Worm (Caenorhabditis elegans) whole organism, L4/young adult: ENCODE data around the gene Y54G2A.44.
"Not testable (repeated sequence)": the region's sequence is repeated elsewhere in the genome, so short reads cannot be mapped to it uniquely, and the experiment has no call there.

ENCODE experiments used
- W03F9.2 ChIP-seq: fragments of 150-350 bp; optimal IDR thresholded peaks from 2 replicates; lab custom pipeline; 2014; ENCODE audit warnings: missing biosample characterization, missing genetic modification characterization
- dao-5 ChIP-seq: sonication (generic microtip); optimal IDR thresholded peaks from 2 replicates; lab custom pipeline; 2016; ENCODE audit warnings: missing genotype, missing genetic modification characterization, moderate library complexity, missing compliant biosample characterization
- him-1 ChIP-seq: sonication (generic microtip); optimal IDR thresholded peaks from 2 replicates; lab custom pipeline; 2016; ENCODE audit warnings: missing genotype, missing genetic modification reagents, missing genetic modification characterization, missing compliant biosample characterization

The Y54G2A.44 gene

DNA sequence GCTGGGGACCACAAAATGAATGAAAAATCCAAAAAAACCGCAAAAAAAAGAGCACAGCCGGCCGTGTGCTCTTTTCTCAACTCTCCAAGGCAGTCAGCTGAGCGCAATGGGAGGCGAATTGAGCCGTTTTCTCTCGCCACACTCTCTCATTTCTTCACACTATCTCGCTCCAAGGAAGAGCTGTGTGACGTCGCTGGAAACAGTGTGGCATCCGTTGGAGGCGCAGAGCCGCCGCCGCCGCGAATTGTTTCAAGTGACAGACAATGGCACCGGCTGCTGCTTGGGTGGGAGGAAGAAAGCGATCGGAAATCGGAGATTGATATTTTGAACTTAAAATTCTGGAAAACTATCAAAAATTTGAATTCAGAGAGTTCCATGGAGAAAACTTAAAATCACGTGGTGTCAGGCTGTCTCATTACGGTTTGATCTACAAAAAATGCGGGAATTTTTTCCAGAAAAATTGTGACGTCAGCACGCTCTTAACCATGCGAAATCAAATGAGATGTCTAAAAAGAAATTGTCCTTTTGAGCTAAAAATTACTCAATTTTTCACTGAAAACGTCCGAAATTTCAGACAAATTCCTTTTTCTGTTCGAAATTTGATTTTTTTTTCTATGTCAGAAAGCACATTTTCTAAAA, 25.5 kb upstream of the Y54G2A.44 start:
- TF ChIP-seq dao-5 (tag; lab: Kevin White, UChicago), result no peak
- TF ChIP-seq him-1, result no peak
- no peak for TF ChIP-seq W03F9.2 (tag; lab: Kevin White, UChicago)

ce11 chrIV:2776733-2777132, 24.9 kb upstream of the Y54G2A.44 start:
- TF ChIP-seq W03F9.2 (tag; lab: Kevin White, UChicago) (no peak), dao-5 (tag; lab: Kevin White, UChicago) (no peak), him-1 (no peak)

DNA sequence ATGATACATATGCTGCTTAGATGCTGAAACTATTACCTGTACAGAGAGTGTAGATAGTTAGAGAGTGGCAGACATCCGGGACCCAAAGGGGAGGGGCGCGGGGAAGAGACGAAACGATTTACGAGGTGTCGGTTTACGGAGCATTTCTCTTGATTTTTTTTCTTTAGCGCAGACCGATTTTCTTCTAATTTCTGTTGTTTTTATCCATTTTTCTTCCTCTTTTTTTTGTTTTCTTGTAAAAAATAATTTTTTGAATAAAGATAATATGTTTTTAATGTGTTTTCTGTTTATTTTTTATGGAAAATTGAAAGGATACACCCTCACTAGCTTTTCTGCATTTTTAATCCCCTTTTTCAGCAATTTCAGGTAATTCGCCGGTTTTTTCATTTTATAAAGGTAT, 23.8 kb upstream of the Y54G2A.44 start, which contains the start of gene Y54G2A.72:
Gene Y54G2A.72 (plus strand): TSS at position 301 of the 400 bp plus-strand sequence.
- TF ChIP-seq him-1; dao-5 (tag; lab: Kevin White, UChicago); W03F9.2 (tag; lab: Kevin White, UChicago): not testable (repeated sequence)

- TF ChIP-seq W03F9.2 (tag; lab: Kevin White, UChicago) (no peak), him-1 (no peak), dao-5 (tag; lab: Kevin White, UChicago) (no peak)
These were observed 18.7 kb upstream of the Y54G2A.44 start, which contains the start of gene Y54G2A.12 for ce11 chrIV:2782793-2783540. TSS of gene Y54G2A.12 (minus strand) at chrIV:2782843.

- TF ChIP-seq W03F9.2 (tag; lab: Kevin White, UChicago) (no peak), dao-5 (tag; lab: Kevin White, UChicago) (no peak)
These were observed 16.6 kb upstream of the Y54G2A.44 start for ce11 chrIV:2785057-2785456.

ce11 chrIV:2788389-2788788, 13.3 kb upstream of the Y54G2A.44 start, which contains the start of gene atln-1:
TSS of gene atln-1 (plus strand) at chrIV:2788689.
- not testable (repeated sequence) for TF ChIP-seq him-1; dao-5 (tag; lab: Kevin White, UChicago); W03F9.2 (tag; lab: Kevin White, UChicago)

DNA sequence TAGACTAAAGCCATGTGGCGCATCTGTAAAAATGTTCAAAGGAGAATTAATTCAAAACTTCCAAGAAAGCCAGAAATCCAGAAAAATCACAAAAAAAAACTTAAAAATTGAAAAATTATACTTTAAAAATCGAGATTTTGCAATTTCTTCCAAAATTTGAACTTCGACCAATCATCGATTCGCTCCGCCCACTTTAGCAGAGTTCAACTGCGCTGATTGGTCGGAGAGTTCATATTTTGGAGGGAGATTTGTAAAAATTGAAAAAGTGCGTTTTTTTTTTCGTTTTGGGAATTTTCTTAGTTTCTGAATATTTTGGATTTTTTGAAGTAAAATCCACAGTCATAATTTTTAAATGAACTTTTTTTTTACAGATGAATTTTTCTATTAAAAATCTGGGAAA, 7.7 kb upstream of the Y54G2A.44 start:
- TF ChIP-seq him-1, result no peak
- no peak for TF ChIP-seq dao-5 (tag; lab: Kevin White, UChicago)
- no peak for TF ChIP-seq W03F9.2 (tag; lab: Kevin White, UChicago)

ce11 chrIV:2798339-2798738, 3.3 kb upstream of the Y54G2A.44 start, which contains the start of gene Y54G2A.52:
TSS of gene Y54G2A.52 (minus strand) at chrIV:2798686.
- TF ChIP-seq him-1 (no peak), dao-5 (tag; lab: Kevin White, UChicago) (no peak), W03F9.2 (tag; lab: Kevin White, UChicago) (no peak)

- TF ChIP-seq W03F9.2 (tag; lab: Kevin White, UChicago) (no peak), dao-5 (tag; lab: Kevin White, UChicago) (no peak), him-1 (no peak)
These were observed 2.3 kb upstream of the Y54G2A.44 start, which contains the start of gene Y54G2A.10 for ce11 chrIV:2799389-2799788. TSS of gene Y54G2A.10 (plus strand) at chrIV:2799689.

DNA sequence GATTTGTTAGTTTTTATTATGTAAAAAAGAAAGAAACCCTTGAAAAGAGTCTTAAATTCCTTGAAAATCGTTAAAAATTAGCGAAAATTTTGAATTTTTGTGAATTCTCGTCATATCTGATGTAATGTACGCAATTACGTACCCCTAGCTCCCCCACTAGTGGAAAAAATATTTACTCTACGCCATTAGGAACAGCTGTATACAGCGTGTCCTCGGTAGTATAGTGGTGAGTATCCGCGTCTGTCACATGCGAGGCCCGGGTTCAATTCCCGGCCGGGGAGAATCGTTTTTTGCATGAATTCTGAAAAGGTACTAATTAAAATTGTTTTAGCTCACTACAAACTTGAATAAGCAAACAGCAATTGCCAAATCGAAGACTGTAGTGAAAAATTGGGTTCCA, 1.8 kb upstream of the Y54G2A.44 start:
- TF ChIP-seq dao-5 (tag; lab: Kevin White, UChicago) (no peak), him-1 (no peak), W03F9.2 (tag; lab: Kevin White, UChicago) (no peak)

DNA sequence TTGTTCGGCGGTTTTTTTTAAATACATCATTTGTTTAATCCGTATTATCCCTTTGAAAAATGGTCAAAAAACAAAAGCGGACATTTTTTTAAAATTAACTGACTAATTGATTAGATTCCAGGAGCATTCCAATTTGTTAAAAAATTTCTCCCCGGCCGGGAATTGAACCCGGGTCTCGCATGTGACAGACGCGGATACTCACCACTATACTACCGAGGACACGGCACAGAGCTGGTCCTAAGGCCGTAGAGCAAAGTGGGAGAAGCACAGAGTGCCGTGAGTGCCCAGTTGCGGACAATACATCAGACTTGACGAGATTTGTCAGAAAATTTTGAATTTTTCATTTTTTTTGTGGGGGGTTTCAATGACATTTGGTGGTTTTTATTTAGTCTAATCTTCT, 654 bp upstream of the Y54G2A.44 start:
- TF ChIP-seq him-1, result no peak
- peak; percentile 30 for TF ChIP-seq W03F9.2 (tag; lab: Kevin White, UChicago)

DNA sequence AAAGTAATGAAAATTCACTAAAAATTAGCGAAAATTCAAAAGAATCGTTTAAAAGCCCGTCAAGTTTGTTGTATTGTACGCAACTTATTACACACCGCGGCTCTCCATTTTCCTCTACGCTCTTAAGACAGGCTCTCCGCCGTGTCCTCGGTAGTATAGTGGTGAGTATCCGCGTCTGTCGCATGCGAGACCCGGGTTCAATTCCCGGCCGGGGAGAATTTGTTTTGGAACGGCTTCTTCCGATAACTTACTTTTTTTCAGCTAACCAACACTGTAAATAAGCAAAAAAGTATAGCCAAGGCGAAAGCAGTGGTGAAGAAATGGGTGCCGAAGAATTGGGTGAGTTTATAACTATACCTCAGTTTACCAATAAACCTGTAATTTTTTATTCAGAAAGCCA, 535 bp downstream of the Y54G2A.44 start:
- no peak for TF ChIP-seq him-1

DNA sequence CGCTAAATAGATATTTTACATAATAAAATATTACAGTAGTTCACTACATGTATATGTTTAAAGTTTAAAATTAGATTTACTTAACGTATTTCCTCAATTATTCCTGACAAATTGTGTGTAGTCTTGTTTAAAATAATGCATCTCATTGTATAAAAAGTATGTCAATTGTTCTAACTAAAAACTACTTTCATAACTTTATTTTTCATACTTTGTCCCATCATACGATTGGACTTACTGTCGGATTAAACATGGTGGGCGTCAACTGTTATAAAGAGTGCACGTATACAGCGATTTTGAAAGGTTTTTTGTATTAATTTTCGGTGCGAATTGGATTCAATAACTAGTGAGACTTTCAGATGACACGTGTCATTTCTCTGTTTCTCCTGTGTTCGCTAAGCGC, 2.0 kb downstream of the Y54G2A.44 start, which contains the start of gene Y54G2A.32:
Gene Y54G2A.32 (plus strand): TSS at position 301 of the 400 bp plus-strand sequence.
- no peak for TF ChIP-seq him-1
- no peak for TF ChIP-seq W03F9.2 (tag; lab: Kevin White, UChicago)
- no peak for TF ChIP-seq dao-5 (tag; lab: Kevin White, UChicago)

DNA sequence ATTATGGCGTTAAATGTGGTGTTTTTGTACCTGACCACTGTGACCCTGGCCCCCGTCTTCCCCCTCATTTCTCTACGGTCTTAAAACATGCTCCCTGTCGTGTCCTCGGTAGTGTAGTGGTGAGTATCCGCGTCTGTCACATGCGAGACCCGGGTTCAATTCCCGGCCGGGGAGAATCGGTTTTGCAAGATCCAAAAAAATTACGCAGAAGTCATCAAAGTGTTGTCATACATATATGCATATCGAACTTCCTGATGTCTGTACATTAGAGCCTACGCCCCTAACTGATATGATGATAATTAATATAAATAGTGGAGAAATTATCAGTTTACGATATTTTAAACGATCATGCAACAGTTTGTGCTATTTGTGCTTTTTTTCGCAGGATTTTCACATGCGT, 3.9 kb downstream of the Y54G2A.44 start, which contains the start of gene Y54G2A.45:
Gene Y54G2A.45 (plus strand): TSS at position 333 of the 400 bp plus-strand sequence.
- TF ChIP-seq dao-5 (tag; lab: Kevin White, UChicago) (peak; percentile 65), W03F9.2 (tag; lab: Kevin White, UChicago) (peak; percentile 71), him-1 (peak; percentile 1)
